Worm (Caenorhabditis elegans) whole organism, L4 larva: Measurements from ENCODE around the gene bath-4.

Source experiments
- Y75B8A.6 ChIP-seq: fragments of 200-800 bp; sonication (Bioruptor generic); IDR thresholded peaks from 2 replicates; pipeline ENCODE4 v1.3.6; 2022; ENCODE audit warnings: missing genetic modification reagents, missing genetic modification characterization, missing compliant biosample characterization
- ZK546.5 ChIP-seq, 2 experiments: sonication (generic microtip); optimal IDR thresholded peaks; 2 replicates each; lab custom pipeline; 2017; ENCODE audit warnings: missing biosample characterization in 2 of 2, missing genetic modification characterization in 2 of 2
- ama-1 ChIP-seq: fragments of 150-350 bp; optimal IDR thresholded peaks from 2 replicates; lab custom pipeline; 2014; ENCODE audit warnings: inconsistent platforms, mixed read lengths
- ceh-32 ChIP-seq: sonication (generic microtip); optimal IDR thresholded peaks from 2 replicates; lab custom pipeline; 2016; ENCODE audit warnings: mild to moderate bottlenecking, missing genetic modification characterization, missing compliant biosample characterization; ENCODE audit not compliant: poor library complexity
- lin-39 ChIP-seq: fragments of 150-350 bp; optimal IDR thresholded peaks from 2 replicates; lab custom pipeline; 2014; ENCODE audit warnings: missing biosample characterization, missing genetic modification reagents, missing genetic modification characterization
- nhr-10 ChIP-seq: fragments of 150-350 bp; optimal IDR thresholded peaks from 2 replicates; lab custom pipeline; 2014; ENCODE audit warnings: missing biosample characterization, missing genetic modification characterization
- nhr-102 ChIP-seq: sonication (generic microtip); optimal IDR thresholded peaks from 2 replicates; lab custom pipeline; 2016; ENCODE audit warnings: mild to moderate bottlenecking, missing genetic modification characterization, moderate library complexity, missing compliant biosample characterization
- nhr-28 ChIP-seq: fragments of 150-350 bp; optimal IDR thresholded peaks from 2 replicates; lab custom pipeline; 2014; ENCODE audit warnings: missing biosample characterization, missing genetic modification characterization
- nhr-76 ChIP-seq: fragments of 150-350 bp; optimal IDR thresholded peaks from 2 replicates; lab custom pipeline; 2014; ENCODE audit warnings: missing biosample characterization, missing genetic modification characterization
- sdz-12 ChIP-seq: fragments of 200-800 bp; sonication (Bioruptor generic); optimal IDR thresholded peaks from 2 replicates; lab custom pipeline; 2018; ENCODE audit warnings: mild to moderate bottlenecking, missing genetic modification characterization, missing compliant biosample characterization
- unc-39 ChIP-seq: sonication (generic microtip); optimal IDR thresholded peaks from 2 replicates; lab custom pipeline; 2017; ENCODE audit warnings: missing biosample characterization, missing genetic modification characterization
- unc-62 ChIP-seq, 3 experiments: fragments of 150-350 bp in 1 of 3; sonication (generic microtip); optimal IDR thresholded peaks in 2 of 3; peaks in 1 of 3; 1 replicate in 1 of 3; 2 replicates in 2 of 3; lab custom pipeline; 2014 to 2017; ENCODE audit warnings: missing biosample characterization in 3 of 3, missing genetic modification characterization in 3 of 3, missing genetic modification reagents in 3 of 3, missing genotype in 1 of 3

DNA sequence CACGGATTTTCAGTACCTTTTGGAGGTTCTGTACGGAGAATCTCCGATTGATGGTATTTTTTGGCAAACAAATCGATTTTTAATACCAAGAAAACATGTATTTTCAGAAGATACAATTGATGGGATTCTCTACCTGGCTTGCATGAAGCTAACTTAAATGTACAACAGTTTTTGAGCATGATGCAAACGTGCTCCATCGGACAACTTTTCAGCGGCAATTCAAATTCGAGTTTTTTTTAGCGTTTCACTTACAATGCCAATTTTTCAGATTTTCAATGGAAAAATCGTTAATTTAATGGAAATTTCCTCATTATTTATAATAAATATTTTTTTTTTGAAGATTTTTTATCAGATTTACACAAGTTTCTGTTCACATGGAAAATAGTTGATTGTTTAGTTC, 10.8 kb upstream of the bath-4 start:
- TF ChIP-seq unc-62 (GFP tag; optimal IDR thresholded peaks at IDR 0.05 in 1 of 2; lab: Kevin White, UChicago) (no peak), unc-62 (tag; optimal IDR thresholded peaks at IDR 0.05; lab: Kevin White, UChicago) (no peak), ama-1 (lab: Kevin White, UChicago) (no peak), Y75B8A.6 (GFP tag; lab: Robert Waterston, UW) (no peak), nhr-10 (no peak), nhr-102 (tag; lab: Kevin White, UChicago) (no peak), ZK546.5 (tag; optimal IDR thresholded peaks at IDR 0.05; lab: Kevin White, UChicago) (no peak), unc-39 (tag; lab: Kevin White, UChicago) (no peak), nhr-76 (tag; lab: Kevin White, UChicago) (no peak), sdz-12 (GFP tag; lab: Kevin White, UChicago) (no peak), nhr-28 (tag; lab: Kevin White, UChicago) (no peak), ceh-32 (tag; lab: Kevin White, UChicago) (no peak), lin-39 (tag; lab: Kevin White, UChicago) (no peak)
